Worm (Caenorhabditis elegans) whole organism, L4/young adult: Measurements from ENCODE around the gene K12H6.12.

ENCODE experiments used
- W03F9.2 ChIP-seq: fragments of 150-350 bp; optimal IDR thresholded peaks from 2 replicates; lab custom pipeline; 2014; ENCODE audit warnings: missing biosample characterization, missing genetic modification characterization
- dao-5 ChIP-seq: sonication (generic microtip); optimal IDR thresholded peaks from 2 replicates; lab custom pipeline; 2016; ENCODE audit warnings: missing genotype, missing genetic modification characterization, moderate library complexity, missing compliant biosample characterization
- him-1 ChIP-seq: sonication (generic microtip); optimal IDR thresholded peaks from 2 replicates; lab custom pipeline; 2016; ENCODE audit warnings: missing genotype, missing genetic modification reagents, missing genetic modification characterization, missing compliant biosample characterization

Gene K12H6.12

DNA sequence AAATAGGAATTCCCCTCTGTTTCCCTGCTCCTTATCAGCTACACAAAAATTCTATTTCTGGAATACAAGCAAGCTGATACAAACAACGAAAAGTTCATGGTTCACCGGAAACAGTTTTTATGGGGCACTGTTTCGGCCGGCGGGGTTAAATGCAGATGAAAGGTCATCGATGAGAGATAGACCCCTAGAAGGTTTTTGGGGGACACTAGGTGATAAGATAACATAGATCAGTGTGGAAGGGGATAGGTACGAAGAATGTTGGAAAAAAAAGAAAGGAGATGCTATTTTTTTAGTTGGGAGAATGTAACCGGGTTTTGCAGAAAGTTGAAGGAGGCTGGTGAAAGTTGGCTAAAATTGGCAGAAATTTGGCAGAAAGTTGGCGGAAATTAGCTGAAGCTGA lies 2.4 kb upstream of the K12H6.12 start:
- TF ChIP-seq him-1 (tag; lab: Kevin White, UChicago): no peak
- no peak for TF ChIP-seq W03F9.2 (tag; lab: Kevin White, UChicago)
- no peak for TF ChIP-seq dao-5

DNA sequence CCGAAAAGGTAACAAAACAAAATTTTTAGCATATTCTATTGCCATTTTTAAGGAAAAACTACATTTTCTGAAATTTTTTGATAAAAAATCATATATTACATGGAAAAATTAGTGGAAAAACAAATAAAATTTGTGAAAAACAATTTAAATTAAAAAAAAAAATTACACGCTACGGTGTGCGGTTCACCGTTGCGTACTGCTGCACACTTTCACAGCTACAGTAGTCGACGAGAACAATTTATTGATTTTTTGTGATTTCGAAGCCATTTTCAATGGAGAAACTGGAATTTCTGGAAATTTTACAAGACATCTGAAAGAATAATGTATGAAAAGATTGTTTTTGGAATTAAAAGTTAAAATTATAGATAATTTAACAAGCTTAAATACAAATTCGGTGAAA lies 7.1 kb downstream of the K12H6.12 start:
- TF ChIP-seq W03F9.2 (tag; lab: Kevin White, UChicago) (no peak), him-1 (tag; lab: Kevin White, UChicago) (no peak), dao-5 (no peak)

DNA sequence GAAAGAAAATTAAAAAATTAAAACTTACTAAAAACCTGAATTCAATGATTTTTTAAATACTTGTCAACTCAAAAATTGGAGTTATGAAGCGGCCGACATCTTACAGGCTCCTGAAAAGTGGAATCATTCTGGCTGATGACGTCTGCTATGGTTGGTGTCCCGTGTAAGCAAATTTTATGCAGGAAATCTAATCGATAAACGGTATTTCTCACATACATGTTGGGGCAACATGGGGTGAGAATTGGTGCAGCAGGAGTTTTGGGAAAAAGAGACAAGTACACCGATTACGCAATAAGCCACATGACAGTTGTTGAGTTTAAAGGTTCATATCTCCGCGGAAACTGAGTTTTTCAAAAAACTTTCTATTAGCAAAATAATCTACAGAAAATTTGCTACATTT lies 7.5 kb downstream of the K12H6.12 start, which contains the start of gene K12H6.2:
K12H6.2 (minus strand) TSS at position 101 of the 400 bp plus-strand sequence.
- no peak for TF ChIP-seq dao-5
- TF ChIP-seq W03F9.2 (tag; lab: Kevin White, UChicago): no peak
- no peak for TF ChIP-seq him-1 (tag; lab: Kevin White, UChicago)

DNA sequence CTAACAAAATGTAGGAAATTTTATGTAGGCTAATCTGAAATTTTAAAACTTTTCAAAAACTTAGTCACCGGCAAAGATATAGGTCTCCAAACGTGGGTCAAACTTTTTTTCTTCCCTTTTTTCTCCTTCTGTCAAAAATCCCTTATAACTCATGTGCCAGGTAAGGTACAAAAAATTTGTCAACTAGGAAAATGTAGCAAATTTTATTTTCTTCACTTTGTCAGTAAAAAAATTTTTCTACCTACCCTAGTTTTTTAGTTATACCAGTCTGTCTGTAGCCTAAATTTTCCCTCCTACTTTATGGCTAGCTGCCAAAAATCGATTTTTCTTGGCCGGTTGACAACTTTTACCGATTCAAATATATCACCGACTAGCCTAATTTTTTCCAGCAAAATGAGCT lies 8.7 kb downstream of the K12H6.12 start, which contains the start of gene set-13:
set-13 (plus strand) TSS at position 301 of the 400 bp plus-strand sequence.
- TF ChIP-seq W03F9.2 (tag; lab: Kevin White, UChicago) (no peak), dao-5 (no peak), him-1 (tag; lab: Kevin White, UChicago) (no peak)

DNA sequence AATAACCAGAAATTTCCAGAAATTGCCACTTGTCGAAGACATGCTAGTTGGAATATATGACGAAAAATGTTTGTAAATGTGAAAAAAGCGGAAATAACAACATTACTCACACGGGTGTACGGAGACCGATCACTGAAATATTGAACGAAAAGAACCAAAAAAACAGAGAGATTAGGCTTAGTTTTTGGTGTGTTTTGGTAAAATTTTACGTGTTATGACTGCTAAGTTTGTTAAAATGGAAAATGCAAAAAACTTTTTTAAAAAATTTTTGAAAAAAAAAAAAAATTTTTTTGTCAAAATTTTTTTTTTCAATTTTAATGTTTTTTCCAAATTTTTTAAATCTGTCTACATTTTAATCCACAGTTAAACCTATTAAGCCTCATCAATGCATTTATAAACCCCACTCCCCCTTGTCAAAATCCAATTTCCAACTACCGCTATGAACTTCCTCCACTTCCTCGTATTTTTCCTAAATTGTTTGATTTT lies 14.5 kb downstream of the K12H6.12 start, which contains the start of the genes fut-4 and K12H6.10:
fut-4 (minus strand) TSS at position 101 of the 486 bp plus-strand sequence.
K12H6.10 (plus strand) TSS at position 436 of the 486 bp plus-strand sequence.
- TF ChIP-seq dao-5 (no peak), W03F9.2 (tag; lab: Kevin White, UChicago) (no peak)

DNA sequence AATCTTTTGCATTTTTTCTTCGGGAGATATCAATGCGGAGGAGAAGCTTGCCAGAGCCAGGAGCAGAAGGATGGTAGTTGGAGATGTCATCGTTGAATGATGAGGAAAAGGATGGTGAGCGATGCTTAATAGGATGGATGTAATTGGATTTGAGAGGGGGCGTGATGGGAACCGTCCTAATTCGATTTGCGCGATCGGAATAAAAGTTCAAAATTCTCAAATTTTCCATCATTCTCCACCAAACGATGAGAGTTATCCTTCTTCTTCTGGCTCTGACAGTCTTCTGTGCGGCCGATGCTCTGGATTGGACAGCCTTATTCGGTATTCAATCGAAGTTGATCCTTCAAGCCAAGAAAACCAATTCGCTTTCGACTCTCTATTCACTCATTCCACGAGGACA lies 16.2 kb downstream of the K12H6.12 start, which contains the start of the genes K12H6.4 and K12H6.9:
K12H6.4 (minus strand) TSS at position 101 of the 400 bp plus-strand sequence.
K12H6.9 (plus strand) TSS at position 236 of the 400 bp plus-strand sequence.
- no peak for TF ChIP-seq dao-5
- no peak for TF ChIP-seq him-1 (tag; lab: Kevin White, UChicago)
- TF ChIP-seq W03F9.2 (tag; lab: Kevin White, UChicago): no peak

DNA sequence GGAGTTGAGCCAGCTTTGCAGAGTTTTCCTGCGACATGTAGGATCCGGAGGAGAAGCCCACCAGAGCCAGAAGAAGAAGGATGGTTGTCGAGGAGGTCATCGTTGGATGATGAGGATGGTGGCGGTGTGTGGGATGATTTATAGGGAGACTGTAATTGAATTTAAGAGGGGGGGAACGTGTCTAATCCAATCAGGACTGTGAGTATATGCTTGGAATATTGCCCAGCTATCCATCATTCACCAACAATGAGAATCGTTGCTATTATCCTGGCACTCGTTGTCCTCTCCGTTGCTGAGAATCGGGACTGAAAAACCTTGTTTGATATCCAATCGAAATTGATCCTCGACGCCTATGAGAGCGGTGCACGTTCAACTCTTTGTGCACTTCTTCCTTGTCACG lies 18.1 kb downstream of the K12H6.12 start, which contains the start of gene K12H6.5:
K12H6.5 (minus strand) TSS at position 101 of the 400 bp plus-strand sequence.
- TF ChIP-seq dao-5 (no peak), W03F9.2 (tag; lab: Kevin White, UChicago) (no peak), him-1 (tag; lab: Kevin White, UChicago) (no peak)

DNA sequence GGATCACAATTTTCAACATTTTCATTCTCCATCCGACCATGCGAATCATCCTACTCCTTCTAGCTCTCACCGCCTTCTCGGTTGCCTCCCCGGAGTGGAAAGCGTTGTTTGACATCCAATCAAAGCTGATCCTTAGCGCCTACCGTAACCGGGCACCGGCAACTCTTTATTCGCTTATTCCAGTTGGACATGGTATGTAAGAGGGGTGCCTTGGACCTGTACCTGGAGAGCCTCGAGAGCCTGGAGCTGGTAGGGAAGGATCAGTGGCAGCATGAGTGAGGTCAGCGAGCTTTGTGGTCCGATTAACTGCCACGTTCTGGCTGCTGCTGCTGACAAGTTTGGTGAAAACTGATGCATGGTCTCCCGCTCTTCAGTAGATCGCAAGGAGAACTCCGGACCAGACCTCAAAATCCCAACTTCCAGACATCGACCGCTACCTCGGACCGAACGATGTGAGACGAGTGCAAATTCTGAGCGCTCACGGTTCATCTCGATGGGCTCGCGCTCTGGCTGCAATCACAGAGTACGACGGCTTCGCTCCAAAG lies 20.0 kb downstream of the K12H6.12 start, which contains the start of gene K12H6.8:
K12H6.8 (plus strand) TSS at position 38 of the 545 bp plus-strand sequence.
- TF ChIP-seq dao-5 (no peak), him-1 (tag; lab: Kevin White, UChicago) (no peak), W03F9.2 (tag; lab: Kevin White, UChicago) (no peak)

DNA sequence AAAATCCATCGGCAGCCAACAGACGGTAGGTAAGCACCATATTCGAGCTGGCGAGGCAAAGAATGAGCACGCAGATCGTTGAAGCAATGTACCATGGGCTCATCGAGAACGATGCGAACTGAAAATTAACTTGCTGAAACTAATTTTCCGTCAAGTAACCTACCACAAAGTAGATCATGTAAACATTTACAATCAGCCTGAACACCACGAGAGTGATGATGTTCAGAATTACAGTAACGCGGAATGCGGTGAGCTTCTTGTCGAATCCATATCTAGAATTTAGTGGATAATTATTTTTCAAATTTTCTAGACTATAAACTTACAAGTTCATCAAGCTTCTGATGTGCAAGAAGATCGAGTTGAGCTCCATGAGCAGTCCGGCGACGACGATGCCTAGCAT lies 21.5 kb downstream of the K12H6.12 start:
- TF ChIP-seq dao-5 (no peak), him-1 (tag; lab: Kevin White, UChicago) (no peak), W03F9.2 (tag; lab: Kevin White, UChicago) (no peak)

DNA sequence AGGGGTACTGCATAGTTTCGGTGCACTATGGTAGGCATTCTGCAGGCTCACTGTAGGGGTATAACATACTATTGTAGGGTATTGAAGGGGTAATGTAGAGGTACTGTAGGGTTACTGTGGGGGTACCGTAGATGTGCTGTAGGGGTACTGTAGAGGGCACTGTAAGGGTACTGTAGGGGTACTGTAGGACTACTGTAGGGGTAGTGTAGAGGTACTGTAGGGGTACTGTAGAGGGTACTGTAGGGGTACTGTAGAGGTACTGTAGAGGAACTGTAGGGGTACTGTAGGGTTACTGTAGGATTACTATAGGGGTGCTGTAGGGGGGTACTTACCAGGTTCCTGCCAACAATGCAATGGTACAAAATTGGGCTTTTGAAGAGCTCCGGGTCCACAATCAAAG lies 22.2 kb downstream of the K12H6.12 start:
- TF ChIP-seq W03F9.2 (tag; lab: Kevin White, UChicago) (no peak), him-1 (tag; lab: Kevin White, UChicago) (no peak), dao-5 (no peak)

DNA sequence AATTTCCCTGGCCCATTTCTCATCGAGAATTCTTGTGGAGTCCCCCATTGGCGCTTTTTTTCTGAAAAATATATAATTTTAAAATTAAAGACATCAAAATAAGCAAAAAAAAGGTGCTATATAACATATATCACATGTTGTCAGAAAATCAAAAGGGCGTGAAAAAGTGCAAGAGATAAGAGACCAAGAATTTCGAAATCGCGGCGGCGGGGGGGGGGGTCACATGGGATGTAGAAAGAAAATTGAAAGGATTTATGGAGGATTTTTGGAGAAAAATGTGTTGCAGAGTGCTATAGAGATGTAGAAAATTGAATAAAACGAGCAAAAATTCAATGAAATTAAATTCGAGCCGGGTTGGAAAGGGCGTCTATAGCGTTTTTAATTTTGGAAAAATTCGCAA lies 23.2 kb downstream of the K12H6.12 start, which contains the start of gene K12H6.6:
K12H6.6 (minus strand) TSS at position 61 of the 400 bp plus-strand sequence.
- no peak for TF ChIP-seq him-1 (tag; lab: Kevin White, UChicago)
- TF ChIP-seq dao-5: no peak
- TF ChIP-seq W03F9.2 (tag; lab: Kevin White, UChicago): no peak

DNA sequence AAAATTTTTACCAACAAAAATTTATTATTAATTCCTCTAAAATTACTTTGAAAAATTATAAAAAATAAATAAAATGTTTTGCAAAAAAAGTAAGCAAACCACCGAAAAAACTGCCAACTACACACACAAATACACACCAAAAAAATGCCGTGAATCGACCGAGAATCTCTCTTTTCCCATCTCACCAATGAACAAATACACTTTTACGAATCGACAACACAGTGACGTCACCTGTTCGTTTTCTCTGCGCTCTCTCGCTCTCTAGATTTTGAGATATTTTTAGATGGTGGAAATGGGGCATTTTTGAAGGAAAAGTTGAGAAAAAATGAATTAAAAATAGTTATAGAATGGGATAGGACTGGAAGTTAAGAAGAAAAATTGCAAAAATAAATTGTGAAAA lies 24.1 kb downstream of the K12H6.12 start:
- no peak for TF ChIP-seq him-1 (tag; lab: Kevin White, UChicago)
- no peak for TF ChIP-seq dao-5
- no peak for TF ChIP-seq W03F9.2 (tag; lab: Kevin White, UChicago)

DNA sequence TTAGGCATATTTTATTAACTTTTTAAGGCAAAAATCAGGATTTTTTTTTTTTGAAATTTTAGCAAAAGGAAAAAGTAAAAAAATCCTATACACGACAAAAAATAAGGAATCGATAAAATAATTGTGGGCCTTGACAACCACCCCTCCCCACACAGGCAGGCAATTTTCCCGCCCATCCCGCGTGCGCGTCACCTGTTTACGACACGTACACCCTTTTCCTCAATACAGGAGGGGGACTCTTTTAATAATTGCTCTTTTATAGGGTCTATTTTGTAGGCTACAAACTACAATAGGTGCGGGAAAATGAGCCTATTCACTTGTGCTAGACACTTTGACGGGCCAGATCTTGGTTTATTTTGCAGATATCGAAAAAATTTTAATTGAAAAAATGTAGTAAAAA lies 24.6 kb downstream of the K12H6.12 start:
- no peak for TF ChIP-seq him-1 (tag; lab: Kevin White, UChicago)

DNA sequence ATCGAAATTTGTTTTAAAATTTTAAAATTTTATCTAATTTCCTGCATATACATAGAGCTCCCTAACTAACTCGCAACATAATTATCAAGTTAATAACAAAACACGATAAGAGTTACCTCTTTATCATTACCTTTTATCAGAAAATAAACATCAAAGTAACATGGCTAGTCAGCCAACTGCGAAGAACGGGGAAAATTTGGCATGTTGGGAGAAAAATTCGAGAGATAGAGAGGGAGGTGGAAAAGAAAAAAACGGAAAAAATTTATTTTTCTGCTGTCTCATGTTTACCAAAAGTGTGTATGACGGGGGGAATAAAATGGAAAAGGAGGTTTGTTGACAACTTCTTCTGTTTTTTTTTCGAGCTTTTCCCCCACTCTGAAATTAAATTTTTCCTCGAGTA lies 26.1 kb downstream of the K12H6.12 start:
- TF ChIP-seq him-1 (tag; lab: Kevin White, UChicago) (no peak), dao-5 (no peak), W03F9.2 (tag; lab: Kevin White, UChicago) (no peak)
